Fruit fly (Drosophila melanogaster) whole organism, pupa: Measurements from ENCODE around the gene CG12321.

Experiments used
- CG14655 ChIP-seq: fragments of 200-800 bp; sonication (Bioruptor generic); optimal IDR thresholded peaks from 3 replicates; lab custom pipeline; 2017; ENCODE audit warnings: mild to moderate bottlenecking, missing biosample characterization, missing genetic modification reagents, missing genetic modification characterization
- CG34367 ChIP-seq: fragments of 200-800 bp; sonication (Bioruptor generic); optimal IDR thresholded peaks from 2 replicates; lab custom pipeline; 2018; ENCODE audit warnings: missing biosample characterization, mild to moderate bottlenecking, missing genetic modification characterization
- CG8301 ChIP-seq: fragments of 200-800 bp; sonication (Bioruptor generic); optimal IDR thresholded peaks from 2 replicates; lab custom pipeline; 2018; ENCODE audit warnings: missing biosample characterization, mild to moderate bottlenecking, missing genetic modification characterization
- D1 ChIP-seq: fragments of 200-800 bp; sonication (Bioruptor generic); optimal IDR thresholded peaks from 2 replicates; lab custom pipeline; 2018; ENCODE audit warnings: missing biosample characterization, mild to moderate bottlenecking, missing genetic modification characterization, moderate library complexity

dm6 chr3R:18226043-18226808 is 37.7 kb upstream of the CG12321 start, which contains the start of the genes CG7168 and Mdh2:
- TF ChIP-seq D1 (tag; lab: Kevin White, UChicago) (no peak), CG8301 (tag; lab: Kevin White, UChicago) (no peak), CG14655 (GFP tag; lab: Kevin White, UChicago) (no peak), CG34367 (tag; lab: Kevin White, UChicago) (no peak)
